Worm (Caenorhabditis elegans): Measurements from ENCODE around the gene fbxa-163.
A peak's percentile ranks its signal among the peaks of the same experiment; 100 is the strongest.

fbxa-163 gene

ce11 chrII:1608915-1609314, 1.6 kb downstream of the fbxa-163 start (continued):
- TF ChIP-seq mab-9 (GFP tag; IDR thresholded peaks at IDR 0.05) (no peak), tbx-2 (tag; optimal IDR thresholded peaks at IDR 0.05) (no peak), blmp-1 (tag; optimal IDR thresholded peaks at IDR 0.05) (no peak), egl-27 (tag; optimal IDR thresholded peaks at IDR 0.05) (no peak)

- TF ChIP-seq nhr-19 (GFP tag; conservative IDR thresholded peaks at IDR 0.05) (no peak), swsn-7 (tag; optimal IDR thresholded peaks at IDR 0.05) (no peak), mef-2 (tag; optimal IDR thresholded peaks at IDR 0.05) (no peak), tlp-1 (tag; optimal IDR thresholded peaks at IDR 0.05) (no peak), rnt-1 (tag; optimal IDR thresholded peaks at IDR 0.05) (no peak), elt-2 (tag; optimal IDR thresholded peaks at IDR 0.05) (peak; percentile 64)
These were observed 3.0 kb downstream of the fbxa-163 start for ce11 chrII:1607575-1607974.

- TF ChIP-seq egl-27 (tag; optimal IDR thresholded peaks at IDR 0.05) (no peak), sup-37 (GFP tag; optimal IDR thresholded peaks at IDR 0.05) (no peak), lin-13 (GFP tag; optimal IDR thresholded peaks at IDR 0.05) (no peak), isw-1 (GFP tag; IDR thresholded peaks at IDR 0.05) (no peak), efl-3 (GFP tag; optimal IDR thresholded peaks at IDR 0.05) (no peak), nhr-11 (tag; optimal IDR thresholded peaks at IDR 0.05) (no peak), hlh-17 (GFP tag; optimal IDR thresholded peaks at IDR 0.05; ENCODE audit: borderline replicate concordance) (no peak), ces-1 (GFP tag; optimal IDR thresholded peaks at IDR 0.05) (no peak), egl-13 (tag; optimal IDR thresholded peaks at IDR 0.05) (no peak)
These were observed 4.5 kb downstream of the fbxa-163 start, which contains the start of gene bath-33 for ce11 chrII:1606079-1606478. bath-33 (minus strand) TSS chrII:1606179.

DNA sequence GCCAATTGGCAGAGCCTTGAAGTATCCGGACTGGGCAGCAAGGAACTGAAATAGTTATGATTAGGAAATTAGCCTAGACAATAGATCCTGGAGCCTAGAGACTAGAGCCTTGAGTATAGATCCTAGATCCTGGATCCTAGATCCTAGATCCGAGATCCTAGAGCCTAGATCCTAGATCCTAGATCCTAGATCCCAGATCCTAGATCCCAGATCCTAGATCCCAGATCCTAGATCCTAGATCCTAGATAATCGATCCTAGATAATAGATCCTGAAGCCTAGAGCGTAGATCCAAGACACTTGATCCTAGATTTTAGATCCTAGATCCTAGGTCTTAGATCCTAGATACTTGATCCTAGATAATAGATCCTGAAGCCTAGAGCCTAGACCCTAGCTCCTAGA, 5.5 kb downstream of the fbxa-163 start:
- TF ChIP-seq pax-3 (tag; optimal IDR thresholded peaks at IDR 0.05) (no peak), tbx-2 (tag; optimal IDR thresholded peaks at IDR 0.05) (no peak), elt-3 (tag; optimal IDR thresholded peaks at IDR 0.05) (no peak), fkh-4 (tag; optimal IDR thresholded peaks at IDR 0.05; ENCODE audit: borderline replicate concordance) (no peak), skn-1 (tag; optimal IDR thresholded peaks at IDR 0.05) (no peak), tlp-1 (tag; optimal IDR thresholded peaks at IDR 0.05) (no peak), ceh-63 (GFP tag; optimal IDR thresholded peaks at IDR 0.05) (no peak), fos-1 (tag; optimal IDR thresholded peaks at IDR 0.05) (no peak)

- TF ChIP-seq rnt-1 (tag; optimal IDR thresholded peaks at IDR 0.05) (no peak), nhr-20 (tag; optimal IDR thresholded peaks at IDR 0.05) (no peak)
These were observed 7.5 kb downstream of the fbxa-163 start for ce11 chrII:1603049-1603448.

- TF ChIP-seq aly-2 (tag; optimal IDR thresholded peaks at IDR 0.05): no peak
- no peak for TF ChIP-seq grh-1 (GFP tag; IDR thresholded peaks at IDR 0.05)
- TF ChIP-seq nhr-90 (tag; optimal IDR thresholded peaks at IDR 0.05; ENCODE audit: poor library complexity): no peak
- no peak for TF ChIP-seq hlh-17 (GFP tag; optimal IDR thresholded peaks at IDR 0.05; ENCODE audit: borderline replicate concordance)
- no peak for TF ChIP-seq ceh-90 (tag; optimal IDR thresholded peaks at IDR 0.05)
- TF ChIP-seq ets-5 (GFP tag; IDR thresholded peaks at IDR 0.05): no peak
- no peak for TF ChIP-seq ztf-4 (tag; optimal IDR thresholded peaks at IDR 0.05)
- TF ChIP-seq ceh-82 (tag; optimal IDR thresholded peaks at IDR 0.05): no peak
- TF ChIP-seq lin-14 (GFP tag; optimal IDR thresholded peaks at IDR 0.05): no peak
- no peak for TF ChIP-seq lin-13 (GFP tag; optimal IDR thresholded peaks at IDR 0.05)
- TF ChIP-seq mef-2 (tag; optimal IDR thresholded peaks at IDR 0.05): no peak
- no peak for TF ChIP-seq nhr-47 (tag; optimal IDR thresholded peaks at IDR 0.05)
- no peak for TF ChIP-seq nhr-28 (tag; optimal IDR thresholded peaks at IDR 0.05)
These were observed 9.0 kb downstream of the fbxa-163 start, which contains the start of gene bath-47 for ce11 chrII:1601507-1601906. bath-47 (plus strand) TSS chrII:1601811.

Data from whole organism, L1 larva.